Worm (Caenorhabditis elegans) whole organism, mixed stage, embryonic: ENCODE measurements around the gene C08F8.3.

Source experiments
- M03D4.4 ChIP-seq: sonication (generic microtip); optimal IDR thresholded peaks from 2 replicates; lab custom pipeline; 2017; ENCODE audit warnings: mild to moderate bottlenecking, missing genetic modification characterization, missing compliant biosample characterization
- bed-3 ChIP-seq: fragments of 200-800 bp; sonication (Bioruptor generic); optimal IDR thresholded peaks from 3 replicates; lab custom pipeline; 2018; ENCODE audit warnings: mild to moderate bottlenecking, missing genetic modification characterization, moderate library complexity, missing compliant biosample characterization
- blmp-1 ChIP-seq: fragments of 150-350 bp; optimal IDR thresholded peaks from 2 replicates; lab custom pipeline; 2014; ENCODE audit warnings: missing biosample characterization, missing genetic modification characterization
- ceh-43 ChIP-seq: fragments of 200-800 bp; sonication (Bioruptor generic); optimal IDR thresholded peaks from 2 replicates; lab custom pipeline; 2018; ENCODE audit warnings: mild to moderate bottlenecking, missing genetic modification characterization, moderate library complexity, missing compliant biosample characterization
- ceh-83 ChIP-seq: fragments of 200-800 bp; sonication (Bioruptor generic); optimal IDR thresholded peaks from 2 replicates; lab custom pipeline; 2018; ENCODE audit warnings: mild to moderate bottlenecking, missing genetic modification characterization, missing compliant biosample characterization
- ces-1 ChIP-seq: fragments of 150-350 bp; optimal IDR thresholded peaks from 2 replicates; lab custom pipeline; 2014; ENCODE audit warnings: missing biosample characterization, missing genetic modification reagents, missing genetic modification characterization
- drap-1 ChIP-seq: fragments of 200-800 bp; sonication (Bioruptor generic); optimal IDR thresholded peaks from 3 replicates; lab custom pipeline; 2018; ENCODE audit warnings: mild to moderate bottlenecking, missing genetic modification characterization, missing compliant biosample characterization
- elt-1 ChIP-seq: sonication (generic microtip); optimal IDR thresholded peaks from 2 replicates; lab custom pipeline; 2017; ENCODE audit warnings: missing genetic modification characterization, mild to moderate bottlenecking, missing compliant biosample characterization, antibody characterized with exemption, moderate library complexity, borderline replicate concordance; ENCODE audit not compliant: insufficient read depth
- elt-3 ChIP-seq: fragments of 150-350 bp; optimal IDR thresholded peaks from 2 replicates; lab custom pipeline; 2014; ENCODE audit warnings: missing biosample characterization, missing genetic modification characterization
- flh-1 ChIP-seq: fragments of 200-800 bp; sonication (Bioruptor generic); optimal IDR thresholded peaks from 2 replicates; lab custom pipeline; 2018; ENCODE audit warnings: mild to moderate bottlenecking, missing genetic modification characterization, moderate library complexity, missing compliant biosample characterization
- ham-2 ChIP-seq: fragments of 200-800 bp; sonication (Bioruptor generic); optimal IDR thresholded peaks from 2 replicates; lab custom pipeline; 2018; ENCODE audit warnings: mild to moderate bottlenecking, missing genetic modification characterization, missing compliant biosample characterization
- hlh-1 ChIP-seq: fragments of 150-350 bp; optimal IDR thresholded peaks from 2 replicates; lab custom pipeline; 2014; ENCODE audit warnings: missing biosample characterization, missing genetic modification reagents, missing genetic modification characterization
- lin-13 ChIP-seq: fragments of 150-350 bp; optimal IDR thresholded peaks from 2 replicates; lab custom pipeline; 2014; ENCODE audit warnings: missing biosample characterization, missing genetic modification characterization
- lsy-2 ChIP-seq: fragments of 150-350 bp; optimal IDR thresholded peaks from 2 replicates; lab custom pipeline; 2014; ENCODE audit warnings: missing biosample characterization, missing genetic modification characterization
- mab-5 ChIP-seq: fragments of 150-350 bp; optimal IDR thresholded peaks from 2 replicates; lab custom pipeline; 2014; ENCODE audit warnings: missing biosample characterization, missing genetic modification characterization
- mep-1 ChIP-seq: fragments of 150-350 bp; optimal IDR thresholded peaks from 2 replicates; lab custom pipeline; 2017; ENCODE audit warnings: missing biosample characterization, missing genetic modification reagents, missing genetic modification characterization, inconsistent platforms
- mls-2 ChIP-seq: sonication (generic microtip); optimal IDR thresholded peaks from 2 replicates; lab custom pipeline; 2016; ENCODE audit warnings: mild to moderate bottlenecking, missing genetic modification characterization, moderate library complexity, missing compliant biosample characterization
- nhr-2 ChIP-seq: fragments of 150-350 bp; optimal IDR thresholded peaks from 2 replicates; lab custom pipeline; 2014; ENCODE audit warnings: missing biosample characterization, missing genetic modification characterization
- nhr-237 ChIP-seq: fragments of 150-350 bp; optimal IDR thresholded peaks from 2 replicates; lab custom pipeline; 2014; ENCODE audit warnings: missing biosample characterization, missing genetic modification characterization
- nhr-28 ChIP-seq: fragments of 150-350 bp; optimal IDR thresholded peaks from 2 replicates; lab custom pipeline; 2014; ENCODE audit warnings: missing biosample characterization, missing genetic modification characterization
- nhr-76 ChIP-seq: sonication (generic microtip); optimal IDR thresholded peaks from 2 replicates; lab custom pipeline; 2017; ENCODE audit warnings: missing biosample characterization, missing genetic modification characterization
- pha-4 ChIP-seq: fragments of 150-350 bp; optimal IDR thresholded peaks from 2 replicates; lab custom pipeline; 2018; ENCODE audit warnings: missing biosample characterization, missing genetic modification reagents, missing genetic modification characterization
- sem-2 ChIP-seq: fragments of 200-800 bp; sonication (Bioruptor generic); optimal IDR thresholded peaks from 2 replicates; lab custom pipeline; 2018; ENCODE audit warnings: mild to moderate bottlenecking, missing genetic modification characterization, missing compliant biosample characterization
- sptf-1 ChIP-seq: sonication (generic microtip); optimal IDR thresholded peaks from 2 replicates; lab custom pipeline; 2017; ENCODE audit warnings: mild to moderate bottlenecking, missing genetic modification characterization, moderate library complexity, missing compliant biosample characterization
- tbx-8 ChIP-seq: fragments of 200-800 bp; sonication (Bioruptor generic); optimal IDR thresholded peaks from 2 replicates; lab custom pipeline; 2018; ENCODE audit warnings: mild to moderate bottlenecking, missing genetic modification characterization, moderate library complexity, missing compliant biosample characterization
- unc-39 ChIP-seq: fragments of 150-350 bp; optimal IDR thresholded peaks from 2 replicates; lab custom pipeline; 2014; ENCODE audit warnings: missing biosample characterization, missing genetic modification characterization
- unc-62 ChIP-seq: fragments of 150-350 bp; optimal IDR thresholded peaks from 2 replicates; lab custom pipeline; 2014; ENCODE audit warnings: missing biosample characterization, missing genetic modification reagents, missing genetic modification characterization
- zip-8 ChIP-seq: fragments of 150-350 bp; optimal IDR thresholded peaks from 2 replicates; lab custom pipeline; 2014; ENCODE audit warnings: missing biosample characterization, missing genetic modification characterization
- ztf-11 ChIP-seq: fragments of 150-350 bp; optimal IDR thresholded peaks from 2 replicates; lab custom pipeline; 2014; ENCODE audit warnings: missing biosample characterization, missing genetic modification characterization

C08F8.3 gene

ce11 chrIV:11160707-11161106 lies 5.9 kb downstream of the C08F8.3 start, which contains the start of gene C08F8.15:
TSS of gene C08F8.15 (minus strand) at chrIV:11160807.
- TF ChIP-seq ceh-83 (GFP tag; lab: Kevin White, UChicago) (no peak), mab-5 (tag; lab: Kevin White, UChicago) (no peak), zip-8 (no peak), lsy-2 (no peak)

DNA sequence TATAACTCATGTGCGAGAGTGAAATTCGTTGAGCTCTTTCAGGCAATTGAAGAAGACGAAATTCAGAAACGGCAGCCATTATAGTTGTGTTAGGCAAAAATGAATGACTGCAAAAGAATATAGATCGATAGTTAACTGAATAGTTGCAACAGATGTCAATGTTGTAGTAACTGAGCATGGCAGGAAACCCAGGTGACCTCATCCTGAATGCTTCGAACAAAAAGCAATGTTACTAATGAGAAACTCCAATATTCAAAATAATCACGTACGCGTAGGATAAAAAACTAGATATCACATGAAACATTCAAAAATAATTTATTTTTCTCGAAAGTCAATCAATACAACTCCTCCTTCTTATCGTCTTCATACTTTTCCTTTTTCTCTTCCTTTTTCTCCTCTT lies 7.6 kb downstream of the C08F8.3 start, which contains the start of gene fbxb-9:
TSS of gene fbxb-9 (minus strand) at position 101 of the 400 bp plus-strand sequence.
- TF ChIP-seq ces-1 (no peak), ceh-83 (GFP tag; lab: Kevin White, UChicago) (no peak), zip-8 (no peak), flh-1 (GFP tag; lab: Kevin White, UChicago) (no peak), bed-3 (GFP tag; lab: Kevin White, UChicago) (no peak), unc-39 (no peak), tbx-8 (no peak), unc-62 (no peak), ham-2 (no peak), elt-3 (tag; lab: Kevin White, UChicago) (no peak), hlh-1 (no peak), sptf-1 (tag; lab: Kevin White, UChicago) (no peak), nhr-76 (tag; lab: Kevin White, UChicago) (no peak)

ce11 chrIV:11164831-11165230 lies 10.0 kb downstream of the C08F8.3 start, which contains the start of gene C08F8.6:
TSS of gene C08F8.6 (minus strand) at chrIV:11164931.
- TF ChIP-seq mls-2 = no peak
- TF ChIP-seq nhr-2 (tag; lab: Kevin White, UChicago) = peak; percentile 34

DNA sequence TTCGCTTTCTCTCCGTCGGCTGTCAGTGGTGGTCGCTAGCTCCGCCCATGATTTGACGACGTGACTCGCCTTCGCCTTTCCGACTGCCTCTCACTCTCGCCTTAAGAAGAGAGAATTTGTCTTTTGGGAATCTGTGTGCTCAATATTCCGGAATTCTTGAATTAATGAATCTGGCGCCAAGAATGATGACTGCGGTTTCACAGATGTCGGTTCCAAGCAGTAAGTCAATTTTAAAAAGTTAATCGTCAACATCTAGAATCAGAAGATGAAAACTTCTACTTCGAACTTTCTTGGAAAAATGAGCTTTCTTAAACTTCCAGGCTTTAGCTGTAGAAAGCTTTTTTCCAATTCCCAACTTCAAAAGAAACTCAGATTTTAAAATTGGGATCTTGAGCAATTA lies 14.8 kb downstream of the C08F8.3 start, which contains the start of gene nhr-67:
TSS of gene nhr-67 (plus strand) at position 97 of the 400 bp plus-strand sequence.
- no peak for TF ChIP-seq nhr-237 (tag; lab: Kevin White, UChicago)
- TF ChIP-seq nhr-76 (tag; lab: Kevin White, UChicago) = no peak
- TF ChIP-seq sem-2 (GFP tag; lab: Kevin White, UChicago) = no peak
- no peak for TF ChIP-seq nhr-2 (tag; lab: Kevin White, UChicago)
- TF ChIP-seq blmp-1 (tag; lab: Kevin White, UChicago) = no peak
- no peak for TF ChIP-seq ham-2
- TF ChIP-seq ztf-11 = no peak
- no peak for TF ChIP-seq elt-1 (tag; lab: Kevin White, UChicago)
- no peak for TF ChIP-seq sptf-1 (tag; lab: Kevin White, UChicago)
- TF ChIP-seq nhr-28 (tag; lab: Kevin White, UChicago) = no peak
- no peak for TF ChIP-seq drap-1 (GFP tag; lab: Kevin White, UChicago)
- TF ChIP-seq unc-39 = no peak
- TF ChIP-seq tbx-8 = no peak
- TF ChIP-seq bed-3 (GFP tag; lab: Kevin White, UChicago) = no peak
- TF ChIP-seq mep-1 = no peak
- TF ChIP-seq lin-13 = no peak
- TF ChIP-seq pha-4 = no peak

DNA sequence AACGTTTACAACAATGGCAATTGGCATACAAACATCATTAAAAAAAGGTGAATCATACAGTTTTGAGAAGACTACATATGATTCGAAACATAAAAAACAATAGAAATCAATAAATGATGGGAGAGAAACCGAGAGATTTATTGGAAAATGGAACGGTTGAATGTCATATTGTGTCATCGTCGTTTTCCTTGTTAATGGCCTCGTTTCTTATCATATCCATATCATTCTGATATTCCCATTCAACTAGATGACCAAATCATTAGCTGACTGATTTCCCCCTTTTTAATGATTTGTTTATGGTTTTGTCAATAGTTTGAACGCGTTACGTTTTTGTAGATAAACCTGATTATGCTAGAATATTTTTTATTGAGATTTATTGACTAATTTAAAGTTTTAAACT lies 19.9 kb downstream of the C08F8.3 start:
- no peak for TF ChIP-seq bed-3 (GFP tag; lab: Kevin White, UChicago)
- no peak for TF ChIP-seq ztf-11
- no peak for TF ChIP-seq nhr-28 (tag; lab: Kevin White, UChicago)
- TF ChIP-seq ceh-43 (GFP tag; lab: Kevin White, UChicago) = no peak
- no peak for TF ChIP-seq tbx-8
- TF ChIP-seq M03D4.4 (tag; lab: Kevin White, UChicago) = no peak
- no peak for TF ChIP-seq hlh-1
- TF ChIP-seq sem-2 (GFP tag; lab: Kevin White, UChicago) = no peak
- TF ChIP-seq ham-2 = no peak

DNA sequence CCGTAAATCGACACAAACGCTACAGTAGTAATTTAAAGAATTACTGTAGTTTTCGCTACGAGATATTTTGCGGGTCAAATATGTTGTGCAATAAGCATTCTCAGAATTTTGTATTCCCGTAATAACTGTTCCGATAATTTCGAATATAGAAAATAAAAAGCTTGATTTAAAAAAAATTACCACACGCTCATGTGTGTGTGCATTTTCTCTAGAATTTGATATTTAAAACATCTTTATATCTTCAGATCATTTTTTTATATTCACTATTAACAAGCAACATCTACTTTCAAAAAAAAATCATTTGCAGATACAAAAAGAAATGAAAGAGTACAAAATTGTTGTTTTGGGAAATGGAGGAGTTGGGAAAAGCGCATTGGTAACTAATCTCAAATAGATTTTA lies 22.1 kb downstream of the C08F8.3 start, which contains the start of gene rap-3:
TSS of gene rap-3 (plus strand) at position 301 of the 400 bp plus-strand sequence.
- no peak for TF ChIP-seq elt-1 (tag; lab: Kevin White, UChicago)
- no peak for TF ChIP-seq M03D4.4 (tag; lab: Kevin White, UChicago)
- no peak for TF ChIP-seq ceh-83 (GFP tag; lab: Kevin White, UChicago)
- no peak for TF ChIP-seq tbx-8
